2 worm cellular contexts compared by ENCODE assay signal in genomic region chrX:15528472-15528871, ce11.
A peak's percentile ranks its signal among the peaks of the same experiment; 100 is the strongest.
TF ChIP-seq lines count a peak whose summit lies in the region.

No protein-coding gene starts in this region.

TF ChIP-seq in whole organism, L4 larva, 104 proteins besides CTCF, POLR2A, EP300 and RAD21:
- TF ChIP-seq ceh-20 (GFP tag; IDR thresholded peaks at IDR 0.05; lab: Robert Waterston, UW) (no peak), nhr-11 (tag; optimal IDR thresholded peaks at IDR 0.05; lab: Kevin White, UChicago) (no peak), attf-4 (tag; optimal IDR thresholded peaks at IDR 0.05; lab: Kevin White, UChicago) (no peak), tag-97 (GFP tag; IDR thresholded peaks at IDR 0.05; lab: Robert Waterston, UW) (no peak), jun-1 (tag; optimal IDR thresholded peaks at IDR 0.05; lab: Kevin White, UChicago) (no peak), php-3 (GFP tag; IDR thresholded peaks at IDR 0.05; lab: Robert Waterston, UW) (no peak), lin-29 (GFP tag; IDR thresholded peaks at IDR 0.05; lab: Robert Waterston, UW) (0 out of 2 replicates have a peak, but pooled peaks have one; percentile 22)
TF ChIP-seq in whole organism, L4 larva: peak in this region for 1.

TF ChIP-seq in whole organism, young adult, 124 proteins besides CTCF, POLR2A, EP300 and RAD21:
- TF ChIP-seq lin-54 (GFP tag; optimal IDR thresholded peaks at IDR 0.05; lab: Kevin White, UChicago) (no peak), snpc-4 (GFP tag; optimal IDR thresholded peaks at IDR 0.05; lab: Kevin White, UChicago) (peak; percentile 30), snpc-4 (tag; optimal IDR thresholded peaks at IDR 0.05; lab: Kevin White, UChicago) (peak in 2 of 4 experiments; percentile 56 to 78), pbrm-1 (GFP tag; IDR thresholded peaks at IDR 0.05; lab: Robert Waterston, UW) (no peak), atf-7 (tag; optimal IDR thresholded peaks at IDR 0.05; lab: Kevin White, UChicago) (no peak)

Comparison
In these comparisons a context has a peak if more than half of its experiments do, and no peak if none do; other contexts are left out.
1. Of the 7 proteins assayed by ChIP-seq in both whole organism, young adult and whole organism, L4 larva: peak only in whole organism, young adult: snpc-4; only in whole organism, L4 larva: none; in both: none; in neither: 6.